Worm (Caenorhabditis elegans) whole organism, L3 larva: ENCODE results near the gene T07E3.2.

Experiments
- ceh-82 ChIP-seq: fragments of 150-350 bp; optimal IDR thresholded peaks from 2 replicates; lab custom pipeline; 2014; ENCODE audit warnings: missing biosample characterization, missing genetic modification characterization
- fkh-10 ChIP-seq: sonication (generic microtip); optimal IDR thresholded peaks from 2 replicates; lab custom pipeline; 2017; ENCODE audit warnings: missing biosample characterization, missing genetic modification reagents, missing genetic modification characterization
- jun-1 ChIP-seq: fragments of 150-350 bp; optimal IDR thresholded peaks from 2 replicates; lab custom pipeline; 2014; ENCODE audit warnings: missing biosample characterization, missing genetic modification reagents, missing genetic modification characterization
- mdl-1 ChIP-seq: fragments of 150-350 bp; optimal IDR thresholded peaks from 2 replicates; lab custom pipeline; 2014; ENCODE audit warnings: missing biosample characterization, missing genetic modification characterization
- nhr-237 ChIP-seq: fragments of 150-350 bp; optimal IDR thresholded peaks from 2 replicates; lab custom pipeline; 2014; ENCODE audit warnings: missing biosample characterization, missing genetic modification characterization
- nhr-77 ChIP-seq: fragments of 150-350 bp; optimal IDR thresholded peaks from 2 replicates; lab custom pipeline; 2014; ENCODE audit warnings: missing biosample characterization, missing genetic modification characterization
- tbx-2 ChIP-seq: sonication (generic microtip); optimal IDR thresholded peaks from 2 replicates; lab custom pipeline; 2016; ENCODE audit warnings: mild to moderate bottlenecking, missing genetic modification characterization, missing compliant biosample characterization
- ztf-11 ChIP-seq: fragments of 150-350 bp; optimal IDR thresholded peaks from 2 replicates; lab custom pipeline; 2014; ENCODE audit warnings: missing biosample characterization, missing genetic modification characterization

DNA sequence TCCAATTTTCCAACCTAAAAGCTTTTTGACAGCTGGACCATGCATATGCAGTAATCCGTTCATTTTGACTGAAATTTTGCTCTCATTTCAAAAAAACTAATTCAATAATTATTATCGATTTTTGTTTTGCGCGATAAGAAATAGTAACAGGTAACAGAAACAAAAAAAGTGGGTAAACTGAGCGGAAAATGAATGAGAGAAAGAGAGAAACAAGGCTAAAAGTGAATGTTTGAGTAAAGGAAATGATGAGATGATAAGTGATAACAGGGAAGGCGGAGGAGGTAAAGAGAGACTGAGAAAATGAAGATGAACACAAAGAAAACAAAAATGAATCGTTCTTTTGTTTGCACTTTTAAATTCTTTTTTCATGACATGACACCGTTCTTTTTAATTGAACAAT, 42.6 kb upstream of the T07E3.2 start, which contains the start of gene sma-3:
- TF ChIP-seq tbx-2 (tag; lab: Kevin White, UChicago) (no peak), ztf-11 (no peak), jun-1 (tag; lab: Kevin White, UChicago) (no peak), fkh-10 (no peak), ceh-82 (tag; lab: Kevin White, UChicago) (no peak), nhr-77 (tag; lab: Kevin White, UChicago) (no peak), nhr-237 (tag; lab: Kevin White, UChicago) (no peak), mdl-1 (no peak)
